Worm (Caenorhabditis elegans) whole organism, mixed stage, embryonic: ENCODE results near the gene kel-8.

Source experiments
- hlh-1 ChIP-seq: fragments of 150-350 bp; optimal IDR thresholded peaks from 2 replicates; lab custom pipeline; 2014; ENCODE audit warnings: missing biosample characterization, missing genetic modification reagents, missing genetic modification characterization
- unc-39 ChIP-seq: fragments of 150-350 bp; optimal IDR thresholded peaks from 2 replicates; lab custom pipeline; 2014; ENCODE audit warnings: missing biosample characterization, missing genetic modification characterization

DNA sequence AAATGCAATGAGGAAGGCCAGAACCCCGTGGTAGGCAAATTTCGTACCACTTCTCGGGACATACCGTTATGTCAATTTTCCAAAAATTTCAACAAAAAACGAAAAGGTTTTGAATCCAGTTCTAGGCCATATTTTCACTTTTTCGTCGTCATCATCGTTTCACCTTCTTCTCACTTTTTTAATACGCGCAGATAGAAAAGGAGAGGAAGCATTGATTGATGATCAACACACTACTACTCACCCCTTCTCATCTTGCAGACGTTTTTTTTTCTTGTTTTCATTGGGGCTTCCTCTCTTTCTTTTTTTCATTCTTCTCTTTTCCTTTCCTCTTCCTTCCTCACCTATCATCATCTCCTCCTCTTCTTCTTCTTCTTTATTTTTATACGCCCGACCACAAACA lies 4.4 kb downstream of the kel-8 start:
- no peak for TF ChIP-seq hlh-1 (tag; lab: Kevin White, UChicago)
- no peak for TF ChIP-seq unc-39 (tag; lab: Kevin White, UChicago)
